Fruit fly (Drosophila melanogaster): ENCODE data around the gene CG10650.
A peak's percentile ranks its signal among the peaks of the same experiment; 100 is the strongest.

CG10650 gene

DNA sequence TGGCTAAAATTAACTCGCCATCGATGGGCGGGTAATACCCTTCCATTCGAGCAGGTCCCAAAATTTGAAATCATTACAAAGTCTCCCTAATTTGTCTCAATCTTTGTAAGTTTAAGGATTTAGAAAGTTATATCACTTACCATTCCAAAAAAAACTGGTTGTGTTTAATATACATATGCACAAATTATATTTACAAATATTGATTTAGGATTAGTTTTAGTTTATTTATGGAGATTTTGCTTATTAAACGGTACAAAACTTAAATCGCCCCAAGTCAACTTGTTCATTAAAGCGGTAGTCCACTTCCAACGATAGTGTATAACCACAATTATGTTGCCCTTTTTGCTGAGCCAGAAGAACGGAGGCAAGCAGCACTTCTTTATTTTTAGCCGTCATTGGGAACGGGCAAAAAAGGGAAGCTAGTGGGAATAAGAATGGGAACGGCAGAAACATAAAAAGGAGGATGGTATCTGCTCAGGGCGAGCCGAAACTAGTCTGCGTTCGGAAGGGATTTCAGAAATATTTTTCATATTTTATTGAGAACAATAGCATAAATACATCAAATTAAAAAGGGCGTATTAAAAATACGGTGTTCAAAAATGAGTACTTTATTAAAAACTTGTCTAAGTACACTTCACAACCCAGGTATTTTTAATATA, 47.5 kb downstream of the CG10650 start (continued):
- TF ChIP-seq CG8765 (GFP tag; IDR thresholded peaks at IDR 0.05) (no peak), Deaf1 (tag; optimal IDR thresholded peaks at IDR 0.05) (no peak), sqz (GFP tag; optimal IDR thresholded peaks at IDR 0.05) (peak; percentile 35), Dp (GFP tag; optimal IDR thresholded peaks at IDR 0.05) (no peak), otp (GFP tag; IDR thresholded peaks at IDR 0.05) (no peak), CG14965 (GFP tag; optimal IDR thresholded peaks at IDR 0.05; ENCODE audit: borderline replicate concordance) (no peak), Hand (GFP tag; optimal IDR thresholded peaks at IDR 0.05) (peak; percentile 46), sens (GFP tag) (peak; percentile 94), gce (GFP tag; IDR thresholded peaks at IDR 0.05) (no peak), chinmo (GFP tag; IDR thresholded peaks at IDR 0.05; ENCODE audit: partially characterized antibody) (no peak), btn (GFP tag; optimal IDR thresholded peaks at IDR 0.05) (no peak), D (optimal IDR thresholded peaks at IDR 0.05) (no peak), D (GFP tag; optimal IDR thresholded peaks at IDR 0.05) (peak; percentile 79), Six4 (GFP tag; optimal IDR thresholded peaks at IDR 0.05) (peak; percentile 64), CG3838 (GFP tag; optimal IDR thresholded peaks at IDR 0.05) (no peak), CG6813 (GFP tag; optimal IDR thresholded peaks at IDR 0.05) (peak; percentile 24), Nf-YC (tag; optimal IDR thresholded peaks at IDR 0.05) (peak; percentile 22), Oli (tag; optimal IDR thresholded peaks at IDR 0.05) (peak; percentile 86), B-H2 (GFP tag; optimal IDR thresholded peaks at IDR 0.05) (no peak), CG18599 (GFP tag; optimal IDR thresholded peaks at IDR 0.05) (peak; percentile 50), CG14050 (GFP tag; IDR thresholded peaks at IDR 0.05) (0 out of 3 replicates have a peak, but pooled peaks have one; percentile 11), CG7372 (GFP tag; IDR thresholded peaks at IDR 0.05) (0 out of 2 replicates have a peak, but pooled peaks have one; percentile 16), CG2116 (GFP tag; optimal IDR thresholded peaks at IDR 0.05) (no peak), pzg (GFP tag; optimal IDR thresholded peaks at IDR 0.05) (no peak), dmrt11E (tag; optimal IDR thresholded peaks at IDR 0.05) (peak; percentile 87), CG9437 (GFP tag; optimal IDR thresholded peaks at IDR 0.05) (peak; percentile 75), Bgb (GFP tag; IDR thresholded peaks at IDR 0.05; ENCODE audit: partially characterized antibody) (no peak), tin (GFP tag; optimal IDR thresholded peaks at IDR 0.05) (peak; percentile 25), HHEX (GFP tag; optimal IDR thresholded peaks at IDR 0.05) (peak; percentile 13), CG12299 (tag; optimal IDR thresholded peaks at IDR 0.05) (peak; percentile 34), BtbVII (GFP tag; optimal IDR thresholded peaks at IDR 0.05) (peak; percentile 31), onecut (GFP tag; IDR thresholded peaks at IDR 0.05) (peak; percentile 44; the same call in 1 of the 2 replicates), mld (GFP tag; IDR thresholded peaks at IDR 0.05; ENCODE audit: partially characterized antibody) (no peak), CG1603 (tag; optimal IDR thresholded peaks at IDR 0.05) (peak; percentile 57), pb (GFP tag; optimal IDR thresholded peaks at IDR 0.05) (no peak), chn (GFP tag; optimal IDR thresholded peaks at IDR 0.05) (peak; percentile 25), CG14710 (tag; optimal IDR thresholded peaks at IDR 0.05) (peak; percentile 74), HmgZ (tag; optimal IDR thresholded peaks at IDR 0.05) (peak; percentile 5), E2f2 (GFP tag; IDR thresholded peaks at IDR 0.05) (no peak), CG4424 (GFP tag; optimal IDR thresholded peaks at IDR 0.05) (peak; percentile 56), PHDP (tag; optimal IDR thresholded peaks at IDR 0.05) (peak; percentile 84), Hmr (GFP tag; optimal IDR thresholded peaks at IDR 0.05) (peak; percentile 51), Fer2 (tag; optimal IDR thresholded peaks at IDR 0.05) (peak; percentile 32), Camta (GFP tag; optimal IDR thresholded peaks at IDR 0.05) (peak; percentile 46), pfk (GFP tag; optimal IDR thresholded peaks at IDR 0.05) (no peak), klu (GFP tag; IDR thresholded peaks at IDR 0.05) (no peak), sima (GFP tag; optimal IDR thresholded peaks at IDR 0.05) (no peak), Spps (tag; optimal IDR thresholded peaks at IDR 0.05) (peak; percentile 71), CG2678 (tag; optimal IDR thresholded peaks at IDR 0.05) (peak; percentile 83)

Measured in whole organism, embryonic.